Worm (Caenorhabditis elegans) whole organism, L2 larva: ENCODE data around the gene arrd-26.

Experiments
- C34F6.9 ChIP-seq: fragments of 150-350 bp; optimal IDR thresholded peaks from 2 replicates; lab custom pipeline; 2014; ENCODE audit warnings: missing biosample characterization, missing genetic modification characterization
- F13H6.1 ChIP-seq: sonication (generic microtip); optimal IDR thresholded peaks from 2 replicates; lab custom pipeline; 2016; ENCODE audit warnings: missing genetic modification characterization, missing compliant biosample characterization
- R02D3.7 ChIP-seq: fragments of 150-350 bp; optimal IDR thresholded peaks from 2 replicates; lab custom pipeline; 2014; ENCODE audit warnings: missing biosample characterization, missing genetic modification characterization
- ZK546.5 ChIP-seq: sonication (generic microtip); optimal IDR thresholded peaks from 2 replicates; lab custom pipeline; 2017; ENCODE audit warnings: missing biosample characterization, missing genetic modification characterization
- alr-1 ChIP-seq: fragments of 150-350 bp; optimal IDR thresholded peaks from 2 replicates; lab custom pipeline; 2014; ENCODE audit warnings: missing biosample characterization, missing genetic modification characterization
- aly-2 ChIP-seq: fragments of 150-350 bp; optimal IDR thresholded peaks from 2 replicates; lab custom pipeline; 2014; ENCODE audit warnings: missing biosample characterization, missing genetic modification characterization
- ama-1 ChIP-seq: fragments of 150-350 bp; optimal IDR thresholded peaks from 2 replicates; lab custom pipeline; 2018; ENCODE audit warnings: inconsistent platforms
- blmp-1 ChIP-seq: sonication (generic microtip); optimal IDR thresholded peaks from 2 replicates; lab custom pipeline; 2017; ENCODE audit warnings: missing genetic modification characterization, mild to moderate bottlenecking, missing compliant biosample characterization, antibody characterized with exemption, moderate library complexity; ENCODE audit not compliant: insufficient read depth
- ceh-16 ChIP-seq: fragments of 150-350 bp; optimal IDR thresholded peaks from 2 replicates; lab custom pipeline; 2014; ENCODE audit warnings: missing biosample characterization, missing genetic modification characterization
- ceh-82 ChIP-seq: fragments of 150-350 bp; optimal IDR thresholded peaks from 2 replicates; lab custom pipeline; 2014; ENCODE audit warnings: missing biosample characterization, missing genetic modification characterization
- dmd-4 ChIP-seq: sonication (generic microtip); optimal IDR thresholded peaks from 2 replicates; lab custom pipeline; 2017; ENCODE audit warnings: missing biosample characterization, missing genetic modification characterization
- egl-27 ChIP-seq: sonication (generic microtip); optimal IDR thresholded peaks from 3 replicates; lab custom pipeline; 2017; ENCODE audit warnings: missing biosample characterization, missing genetic modification reagents, missing genetic modification characterization
- elt-3 ChIP-seq: sonication (generic microtip); optimal IDR thresholded peaks from 2 replicates; lab custom pipeline; 2017; ENCODE audit warnings: missing biosample characterization, missing genetic modification characterization
- lin-11 ChIP-seq: fragments of 150-350 bp; sonication (generic microtip); optimal IDR thresholded peaks from 2 replicates; lab custom pipeline; 2014; ENCODE audit warnings: missing biosample characterization, missing genetic modification characterization, inconsistent platforms, mixed read lengths
- lin-39 ChIP-seq: fragments of 150-350 bp; optimal IDR thresholded peaks from 2 replicates; lab custom pipeline; 2014; ENCODE audit warnings: missing biosample characterization, missing genetic modification reagents, missing genetic modification characterization
- lsy-2 ChIP-seq, 2 experiments: fragments of 150-350 bp in 1 of 2; sonication (generic microtip) in 1 of 2; optimal IDR thresholded peaks; 2 replicates each; lab custom pipeline; 2014 to 2017; ENCODE audit warnings: missing biosample characterization in 2 of 2, missing genetic modification characterization in 2 of 2
- mab-5 ChIP-seq: fragments of 150-350 bp; optimal IDR thresholded peaks from 2 replicates; lab custom pipeline; 2014; ENCODE audit warnings: missing biosample characterization, missing genetic modification characterization
- mbf-1 ChIP-seq: sonication (generic microtip); optimal IDR thresholded peaks from 2 replicates; lab custom pipeline; 2017; ENCODE audit warnings: missing biosample characterization, missing genetic modification characterization
- mdl-1 ChIP-seq, 2 experiments: fragments of 150-350 bp in 1 of 2; sonication (generic microtip) in 1 of 2; optimal IDR thresholded peaks; 2 replicates each; lab custom pipeline; 2017; ENCODE audit warnings: missing biosample characterization in 2 of 2, missing genetic modification characterization in 2 of 2
- nhr-10 ChIP-seq: sonication (generic microtip); optimal IDR thresholded peaks from 2 replicates; lab custom pipeline; 2017; ENCODE audit warnings: missing biosample characterization, missing genetic modification characterization
- nhr-11 ChIP-seq: fragments of 150-350 bp; optimal IDR thresholded peaks from 2 replicates; lab custom pipeline; 2014; ENCODE audit warnings: missing biosample characterization, missing genetic modification characterization
- nhr-129 ChIP-seq: fragments of 150-350 bp; optimal IDR thresholded peaks from 2 replicates; lab custom pipeline; 2014; ENCODE audit warnings: missing biosample characterization, missing genetic modification characterization
- nhr-21 ChIP-seq: fragments of 150-350 bp; optimal IDR thresholded peaks from 2 replicates; lab custom pipeline; 2014; ENCODE audit warnings: missing biosample characterization, missing genetic modification characterization
- nhr-23 ChIP-seq: fragments of 150-350 bp; optimal IDR thresholded peaks from 2 replicates; lab custom pipeline; 2014; ENCODE audit warnings: missing biosample characterization, missing genetic modification reagents, missing genetic modification characterization
- nhr-237 ChIP-seq: fragments of 150-350 bp; optimal IDR thresholded peaks from 2 replicates; lab custom pipeline; 2014; ENCODE audit warnings: missing biosample characterization, missing genetic modification characterization
- nhr-25 ChIP-seq: fragments of 150-350 bp; sonication (generic microtip); optimal IDR thresholded peaks from 3 replicates; lab custom pipeline; 2014; ENCODE audit warnings: missing biosample characterization, missing genetic modification characterization
- nhr-77 ChIP-seq: fragments of 150-350 bp; optimal IDR thresholded peaks from 2 replicates; lab custom pipeline; 2014; ENCODE audit warnings: missing biosample characterization, missing genetic modification characterization
- peb-1 ChIP-seq: fragments of 150-350 bp; optimal IDR thresholded peaks from 2 replicates; lab custom pipeline; 2014; ENCODE audit warnings: missing biosample characterization, missing genetic modification characterization
- skn-1 ChIP-seq: sonication (generic microtip); optimal IDR thresholded peaks from 2 replicates; lab custom pipeline; 2017; ENCODE audit warnings: missing biosample characterization, missing genetic modification characterization
- sma-3 ChIP-seq: sonication (generic microtip); optimal IDR thresholded peaks from 2 replicates; lab custom pipeline; 2016; ENCODE audit warnings: missing genetic modification reagents, missing genetic modification characterization, missing compliant biosample characterization
- sma-9 ChIP-seq, 2 experiments: fragments of 150-350 bp in 1 of 2; sonication (generic microtip) in 1 of 2; optimal IDR thresholded peaks; 2 replicates each; lab custom pipeline; 2014 to 2016; ENCODE audit warnings: missing genetic modification characterization in 2 of 2, mild to moderate bottlenecking in 1 of 2, missing biosample characterization in 1 of 2, missing compliant biosample characterization in 1 of 2, missing genetic modification reagents in 1 of 2, moderate library complexity in 1 of 2
- snpc-4 ChIP-seq: fragments of 150-350 bp; optimal IDR thresholded peaks from 2 replicates; lab custom pipeline; 2014; ENCODE audit warnings: missing biosample characterization, missing genetic modification characterization
- unc-62 ChIP-seq: fragments of 150-350 bp; optimal IDR thresholded peaks from 2 replicates; lab custom pipeline; 2014; ENCODE audit warnings: missing biosample characterization, missing genetic modification reagents, missing genetic modification characterization
- zag-1 ChIP-seq: fragments of 150-350 bp; optimal IDR thresholded peaks from 2 replicates; lab custom pipeline; 2014; ENCODE audit warnings: missing biosample characterization, missing genetic modification characterization
- ztf-1 ChIP-seq: fragments of 200-800 bp; sonication (Bioruptor generic); conservative IDR thresholded peaks from 2 replicates; pipeline ENCODE4 v1.3.6; 2022; ENCODE audit warnings: missing genetic modification characterization, missing compliant biosample characterization
- ztf-11 ChIP-seq: sonication (generic microtip); optimal IDR thresholded peaks from 2 replicates; lab custom pipeline; 2017; ENCODE audit warnings: missing biosample characterization, missing genetic modification characterization
- ztf-4 ChIP-seq: fragments of 150-350 bp; optimal IDR thresholded peaks from 2 replicates; lab custom pipeline; 2014; ENCODE audit warnings: missing biosample characterization, missing genetic modification characterization

The arrd-26 gene

DNA sequence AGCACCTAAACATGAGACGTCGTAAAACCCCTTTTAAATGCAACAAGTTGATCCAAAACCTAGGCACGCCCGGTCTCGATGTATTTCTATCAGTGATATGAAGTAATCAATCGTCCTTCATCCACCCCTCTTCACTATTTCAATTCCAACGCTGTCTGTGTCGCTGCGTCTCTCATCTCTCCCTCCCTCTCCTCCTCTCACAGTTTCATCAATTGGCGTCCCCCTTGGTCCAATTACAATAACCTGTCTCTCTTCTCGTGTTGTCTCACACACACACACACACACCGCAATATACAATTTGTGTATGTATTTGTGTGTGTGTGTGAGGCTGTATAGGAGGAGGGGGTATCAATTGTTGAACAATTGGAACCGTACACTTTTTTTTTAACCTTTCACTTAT, 17.2 kb downstream of the arrd-26 start:
- no peak for TF ChIP-seq mdl-1 (tag; optimal IDR thresholded peaks at IDR 0.05; lab: Kevin White, UChicago)
- TF ChIP-seq nhr-129, result peak; percentile 49
- TF ChIP-seq ZK546.5 (tag; lab: Kevin White, UChicago), result no peak
- no peak for TF ChIP-seq elt-3
- TF ChIP-seq blmp-1 (tag; lab: Kevin White, UChicago), result peak; percentile 34
- TF ChIP-seq sma-3 (GFP tag; lab: Kevin White, UChicago), result peak; percentile 48
- no peak for TF ChIP-seq peb-1 (tag; lab: Kevin White, UChicago)
- no peak for TF ChIP-seq nhr-10 (tag; lab: Kevin White, UChicago)
- TF ChIP-seq nhr-25, result peak; percentile 58
- TF ChIP-seq lsy-2 (tag; optimal IDR thresholded peaks at IDR 0.05; lab: Kevin White, UChicago), result no peak
- no peak for TF ChIP-seq lin-39 (tag; lab: Kevin White, UChicago)
- peak; percentile 12 for TF ChIP-seq nhr-21 (tag; lab: Kevin White, UChicago)
- TF ChIP-seq sma-9 (GFP tag; optimal IDR thresholded peaks at IDR 0.05; lab: Kevin White, UChicago), result no peak
- TF ChIP-seq sma-9 (tag; optimal IDR thresholded peaks at IDR 0.05; lab: Kevin White, UChicago), result no peak
- no peak for TF ChIP-seq zag-1
- TF ChIP-seq C34F6.9 (tag; lab: Kevin White, UChicago), result no peak
- TF ChIP-seq ama-1, result no peak
- no peak for TF ChIP-seq ztf-1 (GFP tag; lab: Robert Waterston, UW)
- TF ChIP-seq, all 48 proteins: peak for 5

DNA sequence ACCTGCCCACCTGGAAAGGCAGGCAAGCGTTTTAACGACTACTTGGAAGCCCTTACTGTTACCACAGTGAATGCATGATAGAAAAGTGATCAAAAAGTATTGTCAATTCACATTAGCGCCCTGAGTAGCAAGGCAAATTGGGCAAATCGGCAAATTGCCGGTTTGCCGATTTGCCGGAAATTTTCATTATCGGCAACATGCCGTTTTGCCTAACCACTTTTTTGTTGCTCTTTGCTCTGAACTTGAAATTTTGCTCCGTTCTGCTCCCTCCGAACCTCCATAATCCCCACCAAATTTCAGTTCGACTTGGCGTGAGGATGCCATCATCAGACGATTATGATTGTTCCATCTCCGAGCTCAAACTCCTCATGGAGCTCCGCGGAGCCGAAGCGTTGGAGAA, 17.7 kb downstream of the arrd-26 start, which contains the start of gene mca-2:
TSS of gene mca-2 (plus strand) at position 301 of the 400 bp plus-strand sequence.
- TF ChIP-seq mab-5 (tag; lab: Kevin White, UChicago) (no peak), lsy-2 (tag; optimal IDR thresholded peaks at IDR 0.05; lab: Kevin White, UChicago) (no peak), snpc-4 (no peak), ZK546.5 (tag; lab: Kevin White, UChicago) (no peak), nhr-25 (no peak), R02D3.7 (tag; lab: Kevin White, UChicago) (no peak), sma-3 (GFP tag; lab: Kevin White, UChicago) (no peak), F13H6.1 (tag; lab: Kevin White, UChicago) (no peak), egl-27 (tag; lab: Kevin White, UChicago) (no peak), lin-11 (tag; lab: Kevin White, UChicago) (no peak), alr-1 (tag; lab: Kevin White, UChicago) (no peak), nhr-21 (tag; lab: Kevin White, UChicago) (no peak), unc-62 (GFP tag; lab: Kevin White, UChicago) (no peak), skn-1 (tag; lab: Kevin White, UChicago) (no peak), elt-3 (no peak), mdl-1 (tag; optimal IDR thresholded peaks at IDR 0.05; lab: Kevin White, UChicago) (no peak), mbf-1 (tag; lab: Kevin White, UChicago) (no peak), dmd-4 (tag; lab: Kevin White, UChicago) (no peak), nhr-237 (tag; lab: Kevin White, UChicago) (no peak), nhr-23 (tag; lab: Kevin White, UChicago) (no peak)

- TF ChIP-seq mdl-1 (tag; optimal IDR thresholded peaks at IDR 0.05; lab: Kevin White, UChicago), result no peak
- no peak for TF ChIP-seq ztf-1 (GFP tag; lab: Robert Waterston, UW)
- TF ChIP-seq ceh-82 (tag; lab: Kevin White, UChicago), result no peak
- no peak for TF ChIP-seq ama-1
- TF ChIP-seq aly-2, result no peak
Observed at ce11 chrIV:2099771-2100170, 33.8 kb downstream of the arrd-26 start, which contains the start of gene C23H5.11. Gene C23H5.11, minus strand, starts transcription at chrIV:2099871.

DNA sequence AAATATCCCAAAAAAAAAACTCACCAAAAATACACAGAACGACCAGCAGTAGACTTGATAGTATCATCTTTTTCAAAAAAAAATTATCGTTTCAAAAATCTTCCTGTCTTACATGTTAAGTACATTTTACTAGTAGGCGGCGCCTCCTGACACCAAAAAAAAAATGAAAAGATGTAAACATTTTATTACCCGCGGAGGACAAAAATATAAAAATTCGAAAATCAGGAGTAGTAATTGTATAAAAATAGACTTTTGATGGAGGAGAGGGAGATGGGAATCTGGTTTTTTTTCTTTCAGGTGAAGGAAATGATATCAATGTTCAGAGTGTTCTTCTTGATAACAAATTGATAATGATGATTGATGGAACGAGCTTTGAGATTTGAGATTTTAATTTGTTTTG, 36.8 kb downstream of the arrd-26 start, which contains the start of gene C23H5.15:
TSS of gene C23H5.15 (minus strand) at position 101 of the 400 bp plus-strand sequence.
- TF ChIP-seq ceh-16 (no peak), nhr-10 (tag; lab: Kevin White, UChicago) (no peak), nhr-237 (tag; lab: Kevin White, UChicago) (no peak), nhr-129 (no peak), ama-1 (no peak), mbf-1 (tag; lab: Kevin White, UChicago) (no peak), nhr-11 (tag; lab: Kevin White, UChicago) (no peak), R02D3.7 (tag; lab: Kevin White, UChicago) (no peak), unc-62 (GFP tag; lab: Kevin White, UChicago) (no peak), mab-5 (tag; lab: Kevin White, UChicago) (no peak), lsy-2 (tag; optimal IDR thresholded peaks at IDR 0.05; lab: Kevin White, UChicago) (no peak), ztf-4 (tag; lab: Kevin White, UChicago) (no peak), nhr-23 (tag; lab: Kevin White, UChicago) (no peak), sma-3 (GFP tag; lab: Kevin White, UChicago) (no peak), peb-1 (tag; lab: Kevin White, UChicago) (no peak), snpc-4 (no peak), nhr-77 (tag; lab: Kevin White, UChicago) (no peak), ztf-11 (tag; lab: Kevin White, UChicago) (no peak), lin-11 (tag; lab: Kevin White, UChicago) (no peak), egl-27 (tag; lab: Kevin White, UChicago) (no peak)
